Worm (Caenorhabditis elegans): ENCODE data around the gene C44H9.6.

Gene C44H9.6

DNA sequence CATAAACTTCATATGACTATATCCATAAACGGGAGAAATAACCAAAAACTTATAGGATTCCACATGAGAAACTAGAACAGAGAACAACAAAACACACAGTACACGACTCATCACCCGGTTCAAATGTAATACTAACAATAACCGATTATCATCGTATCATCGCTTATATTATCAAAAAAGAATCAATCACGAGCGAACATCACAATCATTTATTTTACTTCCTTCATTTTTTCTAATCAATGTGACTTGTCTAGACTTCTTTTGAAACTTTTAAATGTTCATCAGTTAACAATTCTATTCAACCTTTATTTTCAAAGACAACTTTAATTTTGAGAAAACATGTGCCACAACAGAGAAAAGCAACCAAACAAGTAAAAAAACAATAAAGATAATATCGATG, 50.0 kb downstream of the C44H9.6 start, which contains the start of gene ugt-4:
TSS of gene ugt-4 (minus strand) at position 141 of the 400 bp plus-strand sequence.
- TF ChIP-seq nhr-80 (tag; optimal IDR thresholded peaks at IDR 0.05) (peak; percentile 62), hlh-12 (tag; optimal IDR thresholded peaks at IDR 0.05) (no peak)

DNA sequence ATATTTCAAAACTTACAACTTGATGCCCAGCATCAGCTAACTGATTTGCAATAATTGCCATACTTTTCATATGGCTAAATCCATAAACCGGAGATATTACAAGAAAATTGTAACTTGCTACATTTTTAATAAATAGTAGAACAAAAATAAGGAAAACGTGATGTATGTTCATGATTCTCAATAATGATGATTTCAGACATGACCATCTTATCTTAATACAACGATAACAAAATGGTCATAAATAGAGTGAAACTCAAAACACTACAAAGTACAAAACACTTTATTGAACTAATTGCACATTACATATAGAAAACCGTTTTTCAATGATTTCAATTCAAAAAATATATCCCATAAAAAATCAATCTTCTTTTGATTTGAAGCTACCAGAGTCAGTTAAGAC, 52.4 kb downstream of the C44H9.6 start, which contains the start of gene ugt-5:
TSS of gene ugt-5 (minus strand) at position 214 of the 400 bp plus-strand sequence.
- TF ChIP-seq nfyb-1 (GFP tag; IDR thresholded peaks at IDR 0.05), result no peak
- TF ChIP-seq nhr-80 (tag; optimal IDR thresholded peaks at IDR 0.05), result peak; percentile 22

Data from whole organism, young adult.